Fruit fly (Drosophila melanogaster): Measurements from ENCODE around the gene CG3301.

DNA sequence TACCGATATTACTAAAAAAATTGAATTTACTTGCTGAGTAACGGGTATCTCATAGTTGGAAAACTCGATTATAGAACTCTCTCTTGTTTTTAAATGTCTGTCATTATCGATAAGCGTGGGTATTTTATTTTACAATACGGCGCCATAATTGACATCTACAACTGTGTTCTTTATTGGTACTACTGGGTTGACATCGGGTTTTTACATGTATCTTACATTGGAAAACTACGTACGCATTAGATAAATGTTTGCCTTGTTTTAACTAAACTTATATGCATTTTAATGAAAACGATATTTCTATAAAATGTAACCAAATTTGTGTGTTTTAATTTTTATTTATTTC, 19.6 kb upstream of the CG3301 start:
- TF ChIP-seq CG1620 (GFP tag; optimal IDR thresholded peaks at IDR 0.05): no peak
- no peak for TF ChIP-seq tj (GFP tag; optimal IDR thresholded peaks at IDR 0.05)
- TF ChIP-seq CG7101 (tag; optimal IDR thresholded peaks at IDR 0.05): no peak
- TF ChIP-seq Mnt (GFP tag; optimal IDR thresholded peaks at IDR 0.05): no peak
- TF ChIP-seq toe (GFP tag; optimal IDR thresholded peaks at IDR 0.05): no peak
- TF ChIP-seq kay (GFP tag; ENCODE audit: borderline replicate concordance): no peak
- no peak for TF ChIP-seq CG12768 (GFP tag; optimal IDR thresholded peaks at IDR 0.05)
- no peak for TF ChIP-seq pad (GFP tag; optimal IDR thresholded peaks at IDR 0.05)
- TF ChIP-seq Clk (GFP tag; optimal IDR thresholded peaks at IDR 0.05): no peak
- TF ChIP-seq Crg-1 (GFP tag; optimal IDR thresholded peaks at IDR 0.05): no peak

All from whole organism, adult.